Worm (Caenorhabditis elegans) whole organism, L4 larva: ENCODE results near the gene F18C5.10.
A peak's percentile ranks its signal among the peaks of the same experiment; 100 is the strongest.

ENCODE experiments used
- F10B5.3 ChIP-seq: sonication (generic microtip); optimal IDR thresholded peaks from 2 replicates; lab custom pipeline; 2016; ENCODE audit warnings: mild to moderate bottlenecking, missing genetic modification characterization, missing compliant biosample characterization
- F26F4.8 ChIP-seq: fragments of 200-800 bp; sonication (Bioruptor generic); conservative IDR thresholded peaks from 2 replicates; pipeline ENCODE4 v1.3.6; 2022; ENCODE audit warnings: missing genetic modification characterization, missing compliant biosample characterization
- F44E2.7 ChIP-seq: fragments of 200-800 bp; sonication (Bioruptor generic); IDR thresholded peaks from 2 replicates; pipeline ENCODE4 v2.1.2; 2022; ENCODE audit warnings: missing genetic modification characterization, missing compliant biosample characterization
- F49E8.2 ChIP-seq: sonication (generic microtip); optimal IDR thresholded peaks from 2 replicates; lab custom pipeline; 2016; ENCODE audit warnings: missing compliant biosample characterization, mild to moderate bottlenecking, missing genetic modification characterization, borderline replicate concordance
- T20F7.1 ChIP-seq: fragments of 200-800 bp; sonication (Bioruptor generic); optimal IDR thresholded peaks from 2 replicates; lab custom pipeline; 2018; ENCODE audit warnings: mild to moderate bottlenecking, missing genetic modification characterization, missing compliant biosample characterization
- T26A8.4 ChIP-seq: fragments of 200-800 bp; sonication (Bioruptor generic); IDR thresholded peaks from 2 replicates; pipeline ENCODE4 v1.3.6; 2022; ENCODE audit warnings: missing genetic modification characterization, missing compliant biosample characterization
- Y105C5A.15 ChIP-seq: fragments of 200-800 bp; sonication (Bioruptor generic); IDR thresholded peaks from 2 replicates; pipeline ENCODE4 v1.3.6; 2022; ENCODE audit warnings: missing genetic modification characterization, missing compliant biosample characterization
- Y5F2A.4 ChIP-seq: fragments of 200-800 bp; sonication (Bioruptor generic); optimal IDR thresholded peaks from 2 replicates; lab custom pipeline; 2018; ENCODE audit warnings: mild to moderate bottlenecking, missing genetic modification characterization, missing compliant biosample characterization
- Y75B8A.6 ChIP-seq: fragments of 200-800 bp; sonication (Bioruptor generic); IDR thresholded peaks from 2 replicates; pipeline ENCODE4 v1.3.6; 2022; ENCODE audit warnings: missing genetic modification reagents, missing genetic modification characterization, missing compliant biosample characterization
- ZK337.2 ChIP-seq: fragments of 200-800 bp; sonication (Bioruptor generic); IDR thresholded peaks from 2 replicates; pipeline ENCODE4 v1.3.6; 2022; ENCODE audit warnings: missing genetic modification reagents, missing genetic modification characterization, missing compliant biosample characterization
- ZK546.5 ChIP-seq, 2 experiments: sonication (generic microtip); optimal IDR thresholded peaks; 2 replicates each; lab custom pipeline; 2017; ENCODE audit warnings: missing biosample characterization in 2 of 2, missing genetic modification characterization in 2 of 2
- ama-1 ChIP-seq: fragments of 150-350 bp; optimal IDR thresholded peaks from 2 replicates; lab custom pipeline; 2014; ENCODE audit warnings: inconsistent platforms, mixed read lengths
- arid-1 ChIP-seq: fragments of 200-800 bp; sonication (Bioruptor generic); conservative IDR thresholded peaks from 2 replicates; pipeline ENCODE4 v1.3.6; 2022; ENCODE audit warnings: missing genetic modification reagents, missing genetic modification characterization, missing compliant biosample characterization
- attf-4 ChIP-seq: sonication (generic microtip); optimal IDR thresholded peaks from 3 replicates; lab custom pipeline; 2017; ENCODE audit warnings: missing biosample characterization, missing genetic modification characterization
- cey-2 ChIP-seq: sonication (generic microtip); optimal IDR thresholded peaks from 3 replicates; lab custom pipeline; 2017; ENCODE audit warnings: missing genetic modification characterization, mild to moderate bottlenecking, missing compliant biosample characterization, antibody characterized with exemption, borderline replicate concordance; ENCODE audit not compliant: insufficient read depth
- ctbp-1 ChIP-seq: fragments of 200-800 bp; sonication (Bioruptor generic); IDR thresholded peaks from 2 replicates; pipeline ENCODE4 v1.3.6; 2022; ENCODE audit warnings: missing genetic modification reagents, missing genetic modification characterization, missing compliant biosample characterization
- daf-16 ChIP-seq, 3 experiments: sonication (generic microtip); optimal IDR thresholded peaks; 2 replicates each; lab custom pipeline; 2016 to 2017; ENCODE audit warnings: missing genetic modification characterization in 3 of 3, missing genetic modification reagents in 3 of 3, mild to moderate bottlenecking in 2 of 3, missing compliant biosample characterization in 2 of 3, missing biosample characterization in 1 of 3, moderate library complexity in 1 of 3
- dve-1 ChIP-seq: sonication (generic microtip); optimal IDR thresholded peaks from 2 replicates; lab custom pipeline; 2017; ENCODE audit warnings: antibody characterized with exemption, mild to moderate bottlenecking, missing genetic modification characterization, missing compliant biosample characterization; ENCODE audit not compliant: insufficient read depth
- gei-8 ChIP-seq: fragments of 200-800 bp; sonication (Bioruptor generic); optimal IDR thresholded peaks from 2 replicates; lab custom pipeline; 2018; ENCODE audit warnings: mild to moderate bottlenecking, missing genetic modification characterization, missing compliant biosample characterization
- hlh-11 ChIP-seq: fragments of 200-800 bp; sonication (Bioruptor generic); optimal IDR thresholded peaks from 2 replicates; lab custom pipeline; 2018; ENCODE audit warnings: mild to moderate bottlenecking, missing genetic modification characterization, missing compliant biosample characterization
- lin-38 ChIP-seq: fragments of 200-800 bp; sonication (Bioruptor generic); IDR thresholded peaks from 2 replicates; pipeline ENCODE4 v1.3.6; 2022; ENCODE audit warnings: missing genetic modification reagents, missing genetic modification characterization, missing compliant biosample characterization
- lin-39 ChIP-seq: fragments of 150-350 bp; optimal IDR thresholded peaks from 2 replicates; lab custom pipeline; 2014; ENCODE audit warnings: missing biosample characterization, missing genetic modification reagents, missing genetic modification characterization
- lir-3 ChIP-seq: sonication (generic microtip); optimal IDR thresholded peaks from 2 replicates; lab custom pipeline; 2016; ENCODE audit warnings: mild to moderate bottlenecking, missing genetic modification characterization, missing compliant biosample characterization
- lsy-2 ChIP-seq, 2 experiments: fragments of 150-350 bp in 1 of 2; sonication (generic microtip) in 1 of 2; optimal IDR thresholded peaks; 2 replicates each; lab custom pipeline; 2014 to 2017; ENCODE audit warnings: missing biosample characterization in 2 of 2, missing genetic modification characterization in 2 of 2
- madf-5 ChIP-seq, 2 experiments: fragments of 200-800 bp; sonication (Bioruptor generic); IDR thresholded peaks; 2 replicates each; pipeline ENCODE4 v1.3.6; 2022; ENCODE audit warnings: missing compliant biosample characterization in 2 of 2, missing genetic modification characterization in 2 of 2
- mep-1 ChIP-seq: fragments of 150-350 bp; sonication (generic microtip); optimal IDR thresholded peaks from 3 replicates; lab custom pipeline; 2014; ENCODE audit warnings: missing biosample characterization, missing genetic modification characterization
- mxl-2 ChIP-seq: fragments of 200-800 bp; sonication (Bioruptor generic); conservative IDR thresholded peaks from 2 replicates; pipeline ENCODE4 v1.3.6; 2022; ENCODE audit warnings: missing genetic modification reagents, missing genetic modification characterization, missing compliant biosample characterization
- nhr-102 ChIP-seq: sonication (generic microtip); optimal IDR thresholded peaks from 2 replicates; lab custom pipeline; 2016; ENCODE audit warnings: mild to moderate bottlenecking, missing genetic modification characterization, moderate library complexity, missing compliant biosample characterization
- nhr-111 ChIP-seq: fragments of 200-800 bp; sonication (Bioruptor generic); optimal IDR thresholded peaks from 2 replicates; lab custom pipeline; 2018; ENCODE audit warnings: mild to moderate bottlenecking, missing genetic modification characterization, missing compliant biosample characterization
- nhr-28 ChIP-seq: fragments of 150-350 bp; optimal IDR thresholded peaks from 2 replicates; lab custom pipeline; 2014; ENCODE audit warnings: missing biosample characterization, missing genetic modification characterization
- nhr-41 ChIP-seq: fragments of 200-800 bp; sonication (Bioruptor generic); IDR thresholded peaks from 2 replicates; pipeline ENCODE4 v1.3.6; 2022; ENCODE audit warnings: missing genetic modification reagents, missing genetic modification characterization, missing compliant biosample characterization
- nhr-42 ChIP-seq: fragments of 200-800 bp; sonication (Bioruptor generic); IDR thresholded peaks from 2 replicates; pipeline ENCODE4 v1.3.6; 2022; ENCODE audit warnings: missing genetic modification characterization, missing compliant biosample characterization
- nhr-48 ChIP-seq: sonication (generic microtip); optimal IDR thresholded peaks from 2 replicates; lab custom pipeline; 2016; ENCODE audit warnings: mild to moderate bottlenecking, missing genetic modification characterization, missing compliant biosample characterization
- pha-4 ChIP-seq, 2 experiments: fragments of 150-350 bp in 1 of 2; fragments of 200-800 bp in 1 of 2; sonication (Bioruptor generic) in 1 of 2; IDR thresholded peaks in 1 of 2; optimal IDR thresholded peaks in 1 of 2; 2 replicates each; pipeline versions ENCODE4 v1.3.6 to Lab custom; 2014 to 2022; ENCODE audit warnings: missing genetic modification characterization in 2 of 2, missing genetic modification reagents in 2 of 2, missing biosample characterization in 1 of 2, missing compliant biosample characterization in 1 of 2
- pqm-1 ChIP-seq: sonication (generic microtip); optimal IDR thresholded peaks from 2 replicates; lab custom pipeline; 2017; ENCODE audit warnings: missing biosample characterization, missing genetic modification characterization
- snpc-1.2 ChIP-seq: fragments of 200-800 bp; sonication (Bioruptor generic); IDR thresholded peaks from 2 replicates; pipeline ENCODE4 v1.3.6; 2022; ENCODE audit warnings: missing genetic modification reagents, missing genetic modification characterization, missing compliant biosample characterization
- spr-1 ChIP-seq: sonication (generic microtip); optimal IDR thresholded peaks from 2 replicates; lab custom pipeline; 2016; ENCODE audit warnings: mild to moderate bottlenecking, missing genetic modification characterization, missing compliant biosample characterization
- tra-1 ChIP-seq: fragments of 200-800 bp; sonication (Bioruptor generic); IDR thresholded peaks from 2 replicates; pipeline ENCODE4 v1.3.6; 2022; ENCODE audit warnings: missing genetic modification reagents, missing genetic modification characterization, missing compliant biosample characterization

F18C5.10 gene

ce11 chrII:6587264-6587870 is 26.1 kb upstream of the F18C5.10 start, which contains the start of gene C56C10.7:
Gene C56C10.7, minus strand, starts transcription at chrII:6587575.
- TF ChIP-seq tra-1, result 0 out of 2 replicates have a peak, but pooled peaks have one; percentile 16
- TF ChIP-seq Y75B8A.6, result 0 out of 2 replicates have a peak, but pooled peaks have one; percentile 48
- TF ChIP-seq ctbp-1 (GFP tag; lab: Robert Waterston, UW), result peak; percentile 39; the same call in 1 of the 2 replicates
- 0 out of 2 replicates have a peak, but pooled peaks have one; percentile 72 for TF ChIP-seq F44E2.7 (GFP tag; lab: Robert Waterston, UW)
- TF ChIP-seq nhr-48 (tag; lab: Kevin White, UChicago), result peak; percentile 12
- peak; percentile 54 for TF ChIP-seq snpc-1.2 (GFP tag; lab: Robert Waterston, UW)
- no peak for TF ChIP-seq daf-16 (GFP tag; optimal IDR thresholded peaks at IDR 0.05; lab: Kevin White, UChicago)
- TF ChIP-seq daf-16 (tag; optimal IDR thresholded peaks at IDR 0.05; lab: Kevin White, UChicago), result peak; percentile 14
- no peak; the same call in 1 of the 2 replicates for TF ChIP-seq pha-4 (GFP tag; IDR thresholded peaks at IDR 0.05; lab: Robert Waterston, UW)
- TF ChIP-seq pha-4 (tag; optimal IDR thresholded peaks at IDR 0.05; lab: Kevin White, UChicago), result no peak
- peak; percentile 40; the same call in 1 of the 2 replicates for TF ChIP-seq T26A8.4 (GFP tag; lab: Robert Waterston, UW)
- no peak for TF ChIP-seq hlh-11 (tag; lab: Kevin White, UChicago)
- peak; percentile 74 for TF ChIP-seq ama-1
- TF ChIP-seq nhr-111 (GFP tag; lab: Kevin White, UChicago), result peak; percentile 46
- TF ChIP-seq F49E8.2 (tag; lab: Kevin White, UChicago), result peak; percentile 64
- peak; percentile 33 for TF ChIP-seq dve-1 (tag; lab: Kevin White, UChicago)
- peak; percentile 30 for TF ChIP-seq mep-1 (tag; lab: Kevin White, UChicago)
- peak; percentile 73 for TF ChIP-seq T20F7.1 (GFP tag; lab: Kevin White, UChicago)
- TF ChIP-seq Y5F2A.4 (GFP tag; lab: Kevin White, UChicago), result peak; percentile 3
- no peak for TF ChIP-seq nhr-42 (GFP tag; lab: Robert Waterston, UW)
- peak; percentile 10 for TF ChIP-seq spr-1
- TF ChIP-seq lir-3 (tag; lab: Kevin White, UChicago), result no peak
- TF ChIP-seq ZK546.5 (tag; optimal IDR thresholded peaks at IDR 0.05; lab: Kevin White, UChicago), result no peak
- no peak for TF ChIP-seq gei-8 (GFP tag; lab: Kevin White, UChicago)
- no peak for TF ChIP-seq cey-2 (tag; lab: Kevin White, UChicago)
- peak; percentile 31 for TF ChIP-seq F10B5.3
- 0 out of 4 replicates have a peak, but pooled peaks of 1 of the 2 experiments have one; percentile 39 for TF ChIP-seq madf-5 (GFP tag; IDR thresholded peaks at IDR 0.05; lab: Robert Waterston, UW)
- no peak for TF ChIP-seq nhr-28
- peak; percentile 58 for TF ChIP-seq nhr-102 (tag; lab: Kevin White, UChicago)
- TF ChIP-seq arid-1 (GFP tag; lab: Robert Waterston, UW), result peak; percentile 72
- TF ChIP-seq lin-38, result peak; percentile 74
- TF ChIP-seq pqm-1, result no peak
- peak in 1 of 2 experiments; percentile 64 for TF ChIP-seq lsy-2 (tag; optimal IDR thresholded peaks at IDR 0.05; lab: Kevin White, UChicago)

DNA sequence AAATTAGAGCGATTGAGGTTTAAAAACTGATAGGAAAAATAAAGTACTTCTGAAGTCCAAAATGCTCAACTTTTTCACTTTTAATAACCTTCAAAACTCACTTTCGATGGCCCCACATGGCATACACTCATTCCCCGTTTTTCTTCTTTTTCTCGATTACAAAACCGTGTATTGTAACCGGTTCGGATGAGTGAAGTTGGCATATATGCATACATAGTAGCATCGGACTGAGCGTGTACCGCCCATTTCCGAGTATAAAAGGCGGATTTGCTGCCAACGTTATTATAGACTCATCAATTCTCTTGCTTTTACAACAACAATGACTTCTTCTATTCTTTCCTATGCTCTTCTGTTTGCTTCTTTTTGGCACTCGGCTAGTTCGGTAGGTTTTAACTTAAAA is 21.5 kb upstream of the F18C5.10 start, which contains the start of gene C56C10.4:
TSS of gene C56C10.4 (plus strand) at position 301 of the 400 bp plus-strand sequence.
- TF ChIP-seq hlh-11 (tag; lab: Kevin White, UChicago) (no peak), gei-8 (GFP tag; lab: Kevin White, UChicago) (no peak), mxl-2 (GFP tag; lab: Robert Waterston, UW) (no peak), ctbp-1 (GFP tag; lab: Robert Waterston, UW) (no peak), ZK337.2 (GFP tag; lab: Robert Waterston, UW) (no peak), madf-5 (GFP tag; IDR thresholded peaks at IDR 0.05; lab: Robert Waterston, UW) (no peak), lin-39 (tag; lab: Kevin White, UChicago) (no peak), F26F4.8 (no peak), T26A8.4 (GFP tag; lab: Robert Waterston, UW) (no peak), Y105C5A.15 (GFP tag; lab: Robert Waterston, UW) (no peak), daf-16 (GFP tag; optimal IDR thresholded peaks at IDR 0.05; lab: Kevin White, UChicago) (no peak), daf-16 (tag; optimal IDR thresholded peaks at IDR 0.05; lab: Kevin White, UChicago) (no peak), nhr-41 (no peak), attf-4 (tag; lab: Kevin White, UChicago) (no peak), spr-1 (no peak), mep-1 (tag; lab: Kevin White, UChicago) (no peak)
